Fruit fly (Drosophila melanogaster) whole organism, pupa: ENCODE data around the gene CG13738.

Experiments used
- CG13204 ChIP-seq: fragments of 200-800 bp; sonication (Bioruptor generic); optimal IDR thresholded peaks from 2 replicates; lab custom pipeline; 2018; ENCODE audit warnings: missing biosample characterization, mild to moderate bottlenecking, missing genetic modification characterization, moderate library complexity
- CG14655 ChIP-seq: fragments of 200-800 bp; sonication (Bioruptor generic); optimal IDR thresholded peaks from 3 replicates; lab custom pipeline; 2017; ENCODE audit warnings: mild to moderate bottlenecking, missing biosample characterization, missing genetic modification reagents, missing genetic modification characterization
- CG15710 ChIP-seq: fragments of 200-800 bp; sonication (Bioruptor generic); optimal IDR thresholded peaks from 2 replicates; lab custom pipeline; 2018; ENCODE audit warnings: missing biosample characterization, mild to moderate bottlenecking, missing genetic modification characterization, moderate library complexity
- CG8301 ChIP-seq: fragments of 200-800 bp; sonication (Bioruptor generic); optimal IDR thresholded peaks from 2 replicates; lab custom pipeline; 2018; ENCODE audit warnings: missing biosample characterization, mild to moderate bottlenecking, missing genetic modification characterization
- CG9948 ChIP-seq: fragments of 200-800 bp; sonication (Bioruptor generic); optimal IDR thresholded peaks from 2 replicates; lab custom pipeline; 2018; ENCODE audit warnings: missing biosample characterization, mild to moderate bottlenecking, missing genetic modification characterization, moderate library complexity
- D1 ChIP-seq: fragments of 200-800 bp; sonication (Bioruptor generic); optimal IDR thresholded peaks from 2 replicates; lab custom pipeline; 2018; ENCODE audit warnings: missing biosample characterization, mild to moderate bottlenecking, missing genetic modification characterization, moderate library complexity
- EcR ChIP-seq: fragments of 200-800 bp; sonication (Bioruptor generic); optimal IDR thresholded peaks from 3 replicates; lab custom pipeline; 2019; ENCODE audit warnings: missing biosample characterization, missing genetic modification characterization, mild to moderate bottlenecking, moderate library complexity, missing genetic modification reagents
- Ets98B ChIP-seq: fragments of 200-800 bp; sonication (Bioruptor generic); IDR thresholded peaks from 2 replicates; pipeline ENCODE4 v1.3.6; 2022; ENCODE audit warnings: missing biosample characterization, missing genetic modification characterization
- Pif1A ChIP-seq: fragments of 200-800 bp; sonication (Bioruptor generic); optimal IDR thresholded peaks from 3 replicates; lab custom pipeline; 2016; ENCODE audit warnings: missing biosample characterization, missing genetic modification characterization
- fd96Ca ChIP-seq: fragments of 200-800 bp; sonication (Bioruptor generic); IDR thresholded peaks from 3 replicates; pipeline ENCODE4 v1.3.6; 2022; ENCODE audit warnings: missing biosample characterization, missing genetic modification characterization

DNA sequence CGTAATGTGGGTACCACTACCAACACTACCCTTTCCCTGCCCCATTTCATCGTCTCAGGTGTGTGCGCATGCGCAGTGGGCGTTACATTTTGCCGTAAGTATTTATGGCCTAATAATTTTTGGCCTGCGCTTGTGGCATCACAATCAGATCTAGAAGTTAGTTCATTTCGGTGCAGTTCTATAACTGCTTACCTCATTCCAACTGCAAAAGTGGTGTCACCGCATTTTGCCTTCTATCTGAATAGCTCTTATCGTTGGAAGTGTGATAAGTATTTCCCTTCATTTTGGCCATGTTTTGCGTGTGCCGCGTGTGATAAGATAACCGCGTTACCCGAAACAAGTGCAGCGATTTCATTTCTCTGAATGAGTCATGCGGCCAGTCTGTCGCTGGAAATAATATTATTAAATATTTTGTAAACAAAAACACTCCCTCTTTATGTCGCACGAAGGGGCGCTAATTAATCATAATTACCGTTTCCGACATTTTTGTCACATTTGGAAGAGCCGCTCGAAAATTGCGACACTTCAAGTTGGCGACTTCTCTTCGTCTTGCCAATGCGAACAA lies 20.7 kb downstream of the CG13738 start:
- TF ChIP-seq CG8301 (tag; lab: Kevin White, UChicago), result no peak
- TF ChIP-seq CG9948 (tag; lab: Kevin White, UChicago), result no peak
- TF ChIP-seq fd96Ca, result no peak
- TF ChIP-seq CG15710, result no peak
- TF ChIP-seq Ets98B (GFP tag; lab: Robert Waterston, UW), result no peak
- TF ChIP-seq EcR (GFP tag; lab: Kevin White, UChicago), result no peak
- TF ChIP-seq Pif1A, result no peak
- no peak for TF ChIP-seq CG14655 (GFP tag; lab: Kevin White, UChicago)
- no peak for TF ChIP-seq D1
- no peak for TF ChIP-seq CG13204 (GFP tag; lab: Kevin White, UChicago)
